Worm (Caenorhabditis elegans) whole organism, mixed stage, embryonic: ENCODE data around the gene cest-13.

ENCODE experiments used
- blmp-1 ChIP-seq: fragments of 150-350 bp; optimal IDR thresholded peaks from 2 replicates; lab custom pipeline; 2014; ENCODE audit warnings: missing biosample characterization, missing genetic modification characterization
- ceh-39 ChIP-seq: fragments of 150-350 bp; optimal IDR thresholded peaks from 2 replicates; lab custom pipeline; 2014; ENCODE audit warnings: missing biosample characterization, missing genetic modification characterization
- ceh-83 ChIP-seq: fragments of 200-800 bp; sonication (Bioruptor generic); optimal IDR thresholded peaks from 2 replicates; lab custom pipeline; 2018; ENCODE audit warnings: mild to moderate bottlenecking, missing genetic modification characterization, missing compliant biosample characterization
- elt-3 ChIP-seq: fragments of 150-350 bp; optimal IDR thresholded peaks from 2 replicates; lab custom pipeline; 2014; ENCODE audit warnings: missing biosample characterization, missing genetic modification characterization
- lin-13 ChIP-seq: fragments of 150-350 bp; optimal IDR thresholded peaks from 2 replicates; lab custom pipeline; 2014; ENCODE audit warnings: missing biosample characterization, missing genetic modification characterization
- nhr-12 ChIP-seq: fragments of 150-350 bp; optimal IDR thresholded peaks from 2 replicates; lab custom pipeline; 2014; ENCODE audit warnings: missing biosample characterization, missing genetic modification characterization
- nhr-2 ChIP-seq: fragments of 150-350 bp; optimal IDR thresholded peaks from 2 replicates; lab custom pipeline; 2014; ENCODE audit warnings: missing biosample characterization, missing genetic modification characterization
- nhr-28 ChIP-seq: fragments of 150-350 bp; optimal IDR thresholded peaks from 2 replicates; lab custom pipeline; 2014; ENCODE audit warnings: missing biosample characterization, missing genetic modification characterization
- pha-4 ChIP-seq: fragments of 150-350 bp; optimal IDR thresholded peaks from 2 replicates; lab custom pipeline; 2018; ENCODE audit warnings: missing biosample characterization, missing genetic modification reagents, missing genetic modification characterization
- snpc-4 ChIP-seq: fragments of 150-350 bp; optimal IDR thresholded peaks from 2 replicates; lab custom pipeline; 2014; ENCODE audit warnings: missing biosample characterization, missing genetic modification characterization
- sptf-1 ChIP-seq: sonication (generic microtip); optimal IDR thresholded peaks from 2 replicates; lab custom pipeline; 2017; ENCODE audit warnings: mild to moderate bottlenecking, missing genetic modification characterization, moderate library complexity, missing compliant biosample characterization
- tbx-8 ChIP-seq: fragments of 200-800 bp; sonication (Bioruptor generic); optimal IDR thresholded peaks from 2 replicates; lab custom pipeline; 2018; ENCODE audit warnings: mild to moderate bottlenecking, missing genetic modification characterization, moderate library complexity, missing compliant biosample characterization

cest-13 gene

DNA sequence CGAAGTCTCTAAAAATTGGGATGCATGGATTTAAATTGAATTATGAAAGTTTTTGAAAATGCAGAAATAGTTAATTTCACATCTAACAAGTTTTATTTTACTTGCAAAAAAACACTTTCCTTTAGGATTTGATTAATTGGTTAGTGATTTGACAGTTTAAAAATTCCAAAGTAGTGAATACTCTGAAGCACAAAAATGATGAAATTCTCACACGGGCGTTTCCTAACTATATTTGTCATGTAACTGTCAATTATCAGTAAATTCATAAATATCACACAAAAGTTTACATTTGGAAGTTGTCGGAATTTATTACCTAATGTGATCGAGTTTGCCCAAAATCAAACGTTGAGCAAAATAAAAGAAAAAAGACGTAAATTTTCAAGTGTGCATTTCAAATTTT lies 51.1 kb downstream of the cest-13 start:
- no peak for TF ChIP-seq elt-3 (tag; lab: Kevin White, UChicago)
- TF ChIP-seq sptf-1 (tag; lab: Kevin White, UChicago): no peak
- no peak for TF ChIP-seq nhr-12
- no peak for TF ChIP-seq nhr-28 (tag; lab: Kevin White, UChicago)
- no peak for TF ChIP-seq ceh-83 (GFP tag; lab: Kevin White, UChicago)
- no peak for TF ChIP-seq ceh-39 (tag; lab: Kevin White, UChicago)

- no peak for TF ChIP-seq tbx-8 (GFP tag; lab: Kevin White, UChicago)
- TF ChIP-seq blmp-1 (tag; lab: Kevin White, UChicago): no peak
- no peak for TF ChIP-seq snpc-4 (tag; lab: Kevin White, UChicago)
- no peak for TF ChIP-seq elt-3 (tag; lab: Kevin White, UChicago)
- no peak for TF ChIP-seq nhr-2 (tag; lab: Kevin White, UChicago)
- TF ChIP-seq lin-13 (tag; lab: Kevin White, UChicago): no peak
- TF ChIP-seq pha-4 (tag; lab: Kevin White, UChicago): no peak
- TF ChIP-seq ceh-83 (GFP tag; lab: Kevin White, UChicago): no peak
- no peak for TF ChIP-seq nhr-12
Observed at ce11 chrX:13811929-13812328, 51.9 kb downstream of the cest-13 start.
